Fruit fly (Drosophila melanogaster) Kc167 (cell line): ENCODE data around the gene CG7573.

Experiments
- Sin3A ChIP-seq: fragments of >200 bp; optimal IDR thresholded peaks from 2 replicates; lab custom pipeline; 2018; ENCODE audit warnings: missing external identifiers
- h ChIP-seq: fragments of >200 bp; optimal IDR thresholded peaks from 3 replicates; lab custom pipeline; 2018; ENCODE audit warnings: missing external identifiers
- psq ChIP-seq: fragments of >200 bp; optimal IDR thresholded peaks from 2 replicates; lab custom pipeline; 2017; ENCODE audit warnings: missing external identifiers
- ttk ChIP-seq: sonication (Bioruptor generic); optimal IDR thresholded peaks from 2 replicates; lab custom pipeline; 2017; ENCODE audit warnings: missing external identifiers

dm6 chr3L:11349908-11350405 is 38.4 kb downstream of the CG7573 start:
- TF ChIP-seq psq (no peak), ttk (lab: Kevin White, UChicago) (no peak), h (lab: Kevin White, UChicago) (no peak), Sin3A (no peak)
